Fruit fly (Drosophila melanogaster) whole organism, prepupa: Measurements from ENCODE around the gene CG5386.

Source experiments
- CG16779 ChIP-seq: fragments of 200-800 bp; sonication (Bioruptor generic); optimal IDR thresholded peaks from 3 replicates; lab custom pipeline; 2017; ENCODE audit warnings: missing biosample characterization, mild to moderate bottlenecking, missing genetic modification characterization
- Hr39 ChIP-seq: fragments of 200-800 bp; sonication (Bioruptor generic); optimal IDR thresholded peaks from 2 replicates; lab custom pipeline; 2016; ENCODE audit warnings: missing biosample characterization, missing genetic modification characterization
- Hr4 ChIP-seq: fragments of 200-800 bp; sonication (Bioruptor generic); optimal IDR thresholded peaks from 3 replicates; lab custom pipeline; 2016; ENCODE audit warnings: missing biosample characterization, missing genetic modification characterization
- Lpt ChIP-seq: fragments of 200-800 bp; sonication (Bioruptor generic); optimal IDR thresholded peaks from 3 replicates; lab custom pipeline; 2016; ENCODE audit warnings: missing biosample characterization, missing genetic modification characterization
- dac ChIP-seq: fragments of 200-800 bp; sonication (Bioruptor generic); optimal IDR thresholded peaks from 2 replicates; lab custom pipeline; 2017; ENCODE audit warnings: missing biosample characterization, mild to moderate bottlenecking, missing genetic modification characterization
- fkh ChIP-seq: fragments of 200-800 bp; sonication (Bioruptor generic); optimal IDR thresholded peaks from 3 replicates; lab custom pipeline; 2017; ENCODE audit warnings: missing biosample characterization, mild to moderate bottlenecking, missing genetic modification characterization, moderate library complexity
- pdm3 ChIP-seq: fragments of 200-800 bp; sonication (Bioruptor generic); optimal IDR thresholded peaks from 3 replicates; lab custom pipeline; 2016; ENCODE audit warnings: missing biosample characterization, missing genetic modification characterization

DNA sequence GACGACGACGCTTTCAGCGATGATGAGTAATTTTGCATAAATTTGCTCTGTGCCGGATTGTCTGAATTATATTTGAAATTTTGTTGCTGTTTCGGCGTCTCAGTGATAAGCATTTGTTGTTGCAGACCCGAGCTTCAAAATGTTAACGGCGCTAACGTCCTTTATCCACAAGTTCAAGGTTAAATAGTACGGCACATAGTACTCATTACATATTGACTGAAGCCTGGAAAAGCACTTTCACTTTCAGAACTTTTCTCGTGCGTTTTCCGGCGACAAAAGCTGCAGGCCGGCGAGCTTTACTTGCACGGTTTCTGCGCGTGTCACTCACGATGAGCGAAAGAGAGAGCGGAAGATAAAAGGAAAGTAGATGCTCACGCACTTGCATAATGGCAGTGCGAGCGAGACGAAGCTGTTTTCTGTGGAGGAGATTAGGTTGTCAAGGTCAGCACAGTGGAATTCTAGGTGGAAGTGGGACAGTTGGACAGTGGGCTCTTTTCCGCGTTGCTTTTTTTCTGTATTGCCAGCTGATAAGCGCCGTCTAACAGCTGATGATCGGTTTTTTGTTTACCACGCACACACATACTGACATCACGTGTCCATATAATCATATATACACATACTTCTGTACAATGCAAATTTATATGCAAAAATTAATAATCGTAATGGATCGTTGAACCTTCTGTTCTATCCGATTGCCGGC lies 26.2 kb upstream of the CG5386 start:
- no peak for TF ChIP-seq Lpt (GFP tag; lab: Kevin White, UChicago)
- no peak for TF ChIP-seq CG16779 (tag; lab: Kevin White, UChicago)
- peak; percentile 32 for TF ChIP-seq Hr39 (GFP tag; lab: Kevin White, UChicago)
- no peak for TF ChIP-seq fkh
- no peak for TF ChIP-seq pdm3
- TF ChIP-seq Hr4 (GFP tag; lab: Kevin White, UChicago), result no peak
- no peak for TF ChIP-seq dac
